Fruit fly (Drosophila melanogaster): ENCODE measurements around the gene Dci.
A peak's percentile ranks its signal among the peaks of the same experiment; 100 is the strongest.

Gene Dci

dm6 chr3L:882236-882891, 31.2 kb downstream of the Dci start (continued):
- peak; percentile 57 for TF ChIP-seq Ptx1 (GFP tag; IDR thresholded peaks at IDR 0.05)
- TF ChIP-seq zfh2 (GFP tag; optimal IDR thresholded peaks at IDR 0.05), result no peak
- TF ChIP-seq CG31441 (GFP tag; IDR thresholded peaks at IDR 0.05), result peak; percentile 58; the same call in 1 of the 2 replicates
- TF ChIP-seq grau (tag; optimal IDR thresholded peaks at IDR 0.05), result peak; percentile 42
- peak; percentile 16 for TF ChIP-seq CG6854 (GFP tag; optimal IDR thresholded peaks at IDR 0.05)
- no peak for TF ChIP-seq dan (GFP tag; IDR thresholded peaks at IDR 0.05)
- peak; percentile 54 for TF ChIP-seq gem (tag; optimal IDR thresholded peaks at IDR 0.05)
- peak; percentile 21 for TF ChIP-seq ind (GFP tag; optimal IDR thresholded peaks at IDR 0.05)
- TF ChIP-seq lab (GFP tag; optimal IDR thresholded peaks at IDR 0.05), result peak; percentile 46
- peak; percentile 20 for TF ChIP-seq Sox100B (GFP tag; optimal IDR thresholded peaks at IDR 0.05)
- peak; percentile 71 for TF ChIP-seq scrt (GFP tag; optimal IDR thresholded peaks at IDR 0.05)
- TF ChIP-seq Nf-YA (GFP tag; IDR thresholded peaks at IDR 0.05), result no peak
- TF ChIP-seq Ada2b (GFP tag; IDR thresholded peaks at IDR 0.05), result peak; percentile 21; the same call in 1 of the 2 replicates
- 0 out of 4 replicates have a peak, but pooled peaks have one; percentile 34 for TF ChIP-seq chinmo (GFP tag; IDR thresholded peaks at IDR 0.05; ENCODE audit: partially characterized antibody)
- no peak for TF ChIP-seq CG6175 (GFP tag; IDR thresholded peaks at IDR 0.05)
- TF ChIP-seq CG8290 (GFP tag; optimal IDR thresholded peaks at IDR 0.05), result peak; percentile 73
- peak in 1 of 2 experiments; percentile 32 for TF ChIP-seq CG8290 (tag; optimal IDR thresholded peaks at IDR 0.05)
- TF ChIP-seq lmd (GFP tag; IDR thresholded peaks at IDR 0.05), result peak; percentile 32; the same call in 1 of the 2 replicates
- TF ChIP-seq CG2678 (tag; optimal IDR thresholded peaks at IDR 0.05), result peak; percentile 70
- no peak for TF ChIP-seq Abd-B (GFP tag; optimal IDR thresholded peaks at IDR 0.05)
- peak; percentile 33 for TF ChIP-seq Fer3 (tag; optimal IDR thresholded peaks at IDR 0.05)
- no peak for TF ChIP-seq hth (optimal IDR thresholded peaks at IDR 0.05)
- TF ChIP-seq chm (GFP tag; IDR thresholded peaks at IDR 0.05), result no peak
- TF ChIP-seq NC2β (GFP tag; optimal IDR thresholded peaks at IDR 0.05), result no peak
- TF ChIP-seq CG12299 (tag; optimal IDR thresholded peaks at IDR 0.05), result peak; percentile 3
- TF ChIP-seq gro (GFP tag; optimal IDR thresholded peaks at IDR 0.05), result no peak
- TF ChIP-seq CG2712 (tag; optimal IDR thresholded peaks at IDR 0.05), result peak; percentile 57
- TF ChIP-seq sd (tag; optimal IDR thresholded peaks at IDR 0.05), result no peak
- TF ChIP-seq CG18262 (tag; optimal IDR thresholded peaks at IDR 0.05), result peak; percentile 45
- TF ChIP-seq CG13287 (GFP tag; IDR thresholded peaks at IDR 0.05; ENCODE audit: partially characterized antibody), result 0 out of 2 replicates have a peak, but pooled peaks have one; percentile 0
- TF ChIP-seq bcd (GFP tag; optimal IDR thresholded peaks at IDR 0.05), result peak; percentile 20
- TF ChIP-seq CG12104 (GFP tag; optimal IDR thresholded peaks at IDR 0.05), result peak; percentile 18
- TF ChIP-seq Fer1 (GFP tag; optimal IDR thresholded peaks at IDR 0.05), result peak; percentile 16
- TF ChIP-seq CG10267 (tag; optimal IDR thresholded peaks at IDR 0.05), result peak; percentile 22
- peak; percentile 21; the same call in 2 of the 3 replicates for TF ChIP-seq tgo (GFP tag; IDR thresholded peaks at IDR 0.05)
- peak; percentile 58 for TF ChIP-seq CG7839 (tag; optimal IDR thresholded peaks at IDR 0.05)
- peak; percentile 49; the same call in 1 of the 2 replicates for TF ChIP-seq stc (GFP tag; IDR thresholded peaks at IDR 0.05)
- TF ChIP-seq CG6813 (GFP tag; optimal IDR thresholded peaks at IDR 0.05), result peak; percentile 40
- peak in 1 of 2 experiments; percentile 54 for TF ChIP-seq Hr78 (GFP tag; optimal IDR thresholded peaks at IDR 0.05)
- peak; percentile 40 for TF ChIP-seq D19A (tag; optimal IDR thresholded peaks at IDR 0.05)
- 0 out of 2 replicates have a peak, but pooled peaks have one; percentile 30 for TF ChIP-seq CG6689 (GFP tag; IDR thresholded peaks at IDR 0.05)
- no peak for TF ChIP-seq CG14441 (GFP tag; IDR thresholded peaks at IDR 0.05)
- TF ChIP-seq Sry-β (GFP tag; optimal IDR thresholded peaks at IDR 0.05), result no peak
- peak; percentile 47 for TF ChIP-seq CG3281 (GFP tag; optimal IDR thresholded peaks at IDR 0.05)
- peak; percentile 39 for TF ChIP-seq CG17359 (tag; optimal IDR thresholded peaks at IDR 0.05)
- peak; percentile 71 for TF ChIP-seq CG18599 (GFP tag; optimal IDR thresholded peaks at IDR 0.05)
- TF ChIP-seq sob (GFP tag; IDR thresholded peaks at IDR 0.05), result 0 out of 2 replicates have a peak, but pooled peaks have one; percentile 7
- peak; percentile 38 for TF ChIP-seq CG7556 (GFP tag; optimal IDR thresholded peaks at IDR 0.05)
- no peak for TF ChIP-seq CG14860 (GFP tag; IDR thresholded peaks at IDR 0.05; ENCODE audit: partially characterized antibody)

Measured in whole organism, embryonic.